Worm (Caenorhabditis elegans) whole organism, early embryonic: Measurements from ENCODE around the gene ifo-1.

ENCODE experiments used
- B0310.2 ChIP-seq: sonication (generic microtip); optimal IDR thresholded peaks from 2 replicates; lab custom pipeline; 2016; ENCODE audit warnings: mild to moderate bottlenecking, missing genetic modification characterization, missing compliant biosample characterization
- F13C5.2 ChIP-seq: sonication (generic microtip); optimal IDR thresholded peaks from 2 replicates; lab custom pipeline; 2017; ENCODE audit warnings: mild to moderate bottlenecking, missing genetic modification characterization, inconsistent platforms, missing compliant biosample characterization
- aly-1 ChIP-seq: sonication (generic microtip); optimal IDR thresholded peaks from 2 replicates; lab custom pipeline; 2016; ENCODE audit warnings: missing genetic modification characterization, missing compliant biosample characterization
- ama-1 ChIP-seq: fragments of 150-350 bp; optimal IDR thresholded peaks from 2 replicates; lab custom pipeline; 2014
- ceh-13 ChIP-seq: fragments of 200-800 bp; sonication (Bioruptor generic); optimal IDR thresholded peaks from 2 replicates; lab custom pipeline; 2018; ENCODE audit warnings: mild to moderate bottlenecking, missing genetic modification characterization, missing compliant biosample characterization
- ceh-36 ChIP-seq: sonication (generic microtip); optimal IDR thresholded peaks from 2 replicates; lab custom pipeline; 2016; ENCODE audit warnings: missing genetic modification characterization, inconsistent platforms, missing compliant biosample characterization
- ets-7 ChIP-seq: sonication (generic microtip); optimal IDR thresholded peaks from 2 replicates; lab custom pipeline; 2016; ENCODE audit warnings: missing genotype, missing genetic modification characterization, missing compliant biosample characterization
- flt-1 ChIP-seq: fragments of 200-800 bp; sonication (Bioruptor generic); IDR thresholded peaks from 2 replicates; pipeline ENCODE4 v1.3.6; 2022; ENCODE audit warnings: missing genetic modification characterization, missing compliant biosample characterization
- hmbx-1 ChIP-seq: sonication (generic microtip); optimal IDR thresholded peaks from 2 replicates; lab custom pipeline; 2016; ENCODE audit warnings: mild to moderate bottlenecking, missing genetic modification characterization, missing compliant biosample characterization
- hmg-4 ChIP-seq: fragments of 200-800 bp; sonication (Bioruptor generic); optimal IDR thresholded peaks from 2 replicates; lab custom pipeline; 2018; ENCODE audit warnings: mild to moderate bottlenecking, missing genetic modification characterization, missing compliant biosample characterization
- hnd-1 ChIP-seq: sonication (generic microtip); optimal IDR thresholded peaks from 2 replicates; lab custom pipeline; 2016; ENCODE audit warnings: missing genetic modification characterization, missing compliant biosample characterization
- pes-1 ChIP-seq: fragments of 200-800 bp; sonication (Bioruptor generic); IDR thresholded peaks from 2 replicates; pipeline ENCODE4 v1.3.6; 2022; ENCODE audit warnings: missing genetic modification reagents, missing genetic modification characterization, missing compliant biosample characterization
- scrt-1 ChIP-seq: fragments of 200-800 bp; sonication (Bioruptor generic); IDR thresholded peaks from 2 replicates; pipeline ENCODE4 v1.3.6; 2022; ENCODE audit warnings: missing genetic modification characterization, missing compliant biosample characterization
- sea-1 ChIP-seq: fragments of 200-800 bp; sonication (Bioruptor generic); conservative IDR thresholded peaks from 2 replicates; pipeline ENCODE4 v1.3.6; 2022; ENCODE audit warnings: missing genetic modification characterization, missing compliant biosample characterization
- tbx-11 ChIP-seq: fragments of 200-800 bp; sonication (Bioruptor generic); IDR thresholded peaks from 2 replicates; pipeline ENCODE4 v1.3.6; 2022; ENCODE audit warnings: missing genetic modification characterization, missing compliant biosample characterization
- tbx-37 ChIP-seq: fragments of 200-800 bp; sonication (Bioruptor generic); conservative IDR thresholded peaks from 2 replicates; pipeline ENCODE4 v1.3.6; 2022; ENCODE audit warnings: missing genetic modification reagents, missing genetic modification characterization, missing compliant biosample characterization
- tra-4 ChIP-seq: sonication (generic microtip); optimal IDR thresholded peaks from 2 replicates; lab custom pipeline; 2017; ENCODE audit warnings: missing genetic modification characterization, missing compliant biosample characterization

The ifo-1 gene

ce11 chrIV:7291066-7291465 is 35.4 kb downstream of the ifo-1 start:
- TF ChIP-seq ceh-36 (tag; lab: Kevin White, UChicago) = no peak

ce11 chrIV:7287474-7287873 is 39.0 kb downstream of the ifo-1 start, which contains the start of gene F42C5.3:
Gene F42C5.3, minus strand, starts transcription at chrIV:7287574.
- TF ChIP-seq ceh-13 (GFP tag; lab: Kevin White, UChicago) = no peak
- no peak for TF ChIP-seq hmbx-1 (tag; lab: Kevin White, UChicago)
- TF ChIP-seq scrt-1 (GFP tag; lab: Robert Waterston, UW) = no peak
- no peak for TF ChIP-seq tra-4 (tag; lab: Kevin White, UChicago)

- TF ChIP-seq ceh-13 (GFP tag; lab: Kevin White, UChicago) (no peak), hmg-4 (GFP tag; lab: Kevin White, UChicago) (no peak), scrt-1 (GFP tag; lab: Robert Waterston, UW) (no peak), flt-1 (GFP tag; lab: Robert Waterston, UW) (no peak), sea-1 (GFP tag; lab: Robert Waterston, UW) (no peak)
Measured at ce11 chrIV:7285839-7286238, 40.6 kb downstream of the ifo-1 start, which contains the start of gene C06E4.8. Gene C06E4.8, minus strand, starts transcription at chrIV:7285875.

DNA sequence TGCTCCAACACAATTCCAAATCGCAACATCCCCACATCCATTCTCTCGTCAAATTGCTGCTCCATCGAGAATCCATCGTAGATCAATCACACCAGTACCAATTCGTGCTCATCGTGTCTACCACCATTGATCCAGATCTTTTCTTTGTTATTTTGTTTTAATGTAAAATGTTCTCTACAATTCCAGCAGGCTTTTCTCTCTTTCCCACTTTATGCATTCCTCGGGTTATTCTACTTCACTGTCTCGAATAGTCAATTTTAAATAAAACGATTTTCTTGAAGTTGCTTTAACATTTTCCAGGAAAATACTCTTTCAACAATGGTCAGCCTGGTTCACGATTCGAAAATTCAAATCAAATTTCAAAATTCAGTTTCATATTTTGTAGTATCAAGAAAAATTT is 43.5 kb downstream of the ifo-1 start, which contains the start of gene C06E4.1:
C06E4.1 (plus strand) TSS at position 301 of the 400 bp plus-strand sequence.
- TF ChIP-seq ama-1 (lab: Kevin White, UChicago) (no peak), hnd-1 (tag; lab: Kevin White, UChicago) (no peak), pes-1 (GFP tag; lab: Robert Waterston, UW) (no peak), F13C5.2 (tag; lab: Kevin White, UChicago) (no peak), tbx-11 (GFP tag; lab: Robert Waterston, UW) (no peak), hmg-4 (GFP tag; lab: Kevin White, UChicago) (no peak), B0310.2 (tag; lab: Kevin White, UChicago) (no peak), tra-4 (tag; lab: Kevin White, UChicago) (no peak), sea-1 (GFP tag; lab: Robert Waterston, UW) (no peak), tbx-37 (GFP tag; lab: Robert Waterston, UW) (no peak), scrt-1 (GFP tag; lab: Robert Waterston, UW) (no peak), aly-1 (tag; lab: Kevin White, UChicago) (no peak), ceh-13 (GFP tag; lab: Kevin White, UChicago) (no peak), ets-7 (tag; lab: Kevin White, UChicago) (no peak)

- TF ChIP-seq flt-1 (GFP tag; lab: Robert Waterston, UW) (no peak), tra-4 (tag; lab: Kevin White, UChicago) (no peak), sea-1 (GFP tag; lab: Robert Waterston, UW) (no peak), F13C5.2 (tag; lab: Kevin White, UChicago) (no peak), B0310.2 (tag; lab: Kevin White, UChicago) (no peak), pes-1 (GFP tag; lab: Robert Waterston, UW) (no peak), ceh-13 (GFP tag; lab: Kevin White, UChicago) (no peak), hmg-4 (GFP tag; lab: Kevin White, UChicago) (no peak), hnd-1 (tag; lab: Kevin White, UChicago) (no peak), scrt-1 (GFP tag; lab: Robert Waterston, UW) (no peak), tbx-11 (GFP tag; lab: Robert Waterston, UW) (no peak), hmbx-1 (tag; lab: Kevin White, UChicago) (no peak), ets-7 (tag; lab: Kevin White, UChicago) (no peak), tbx-37 (GFP tag; lab: Robert Waterston, UW) (no peak), aly-1 (tag; lab: Kevin White, UChicago) (no peak), ceh-36 (tag; lab: Kevin White, UChicago) (no peak), ama-1 (lab: Kevin White, UChicago) (no peak)
Measured at ce11 chrIV:7276661-7277060, 49.8 kb downstream of the ifo-1 start, which contains the start of gene C06E4.2. Gene C06E4.2, plus strand, starts transcription at chrIV:7276961.

DNA sequence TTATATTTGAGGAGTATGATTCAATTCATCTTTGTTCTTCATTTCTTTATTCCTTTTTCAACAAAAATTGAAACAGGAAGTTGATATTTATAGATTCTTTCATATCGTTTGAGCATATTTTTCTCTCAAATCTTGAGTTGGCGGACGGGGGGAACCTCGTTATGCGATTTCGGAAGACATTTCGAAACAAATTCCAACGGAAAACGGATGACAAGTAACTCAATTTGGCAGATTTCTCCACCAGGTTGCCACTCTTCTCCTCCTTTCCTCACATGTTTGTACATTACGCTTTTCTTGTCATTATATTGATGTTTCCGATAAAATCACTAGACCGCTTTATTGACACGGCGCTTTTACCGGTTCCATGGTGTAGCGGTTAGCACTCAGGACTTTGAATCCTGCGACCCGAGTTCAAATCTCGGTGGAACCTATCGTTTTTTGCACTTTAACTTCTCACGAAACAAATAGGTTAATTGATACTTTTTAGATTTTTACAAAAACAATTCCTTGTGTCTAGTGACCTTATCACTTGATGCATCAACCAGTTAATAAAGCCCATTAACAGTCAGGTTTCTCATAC is 51.4 kb downstream of the ifo-1 start:
- no peak for TF ChIP-seq pes-1 (GFP tag; lab: Robert Waterston, UW)
- TF ChIP-seq flt-1 (GFP tag; lab: Robert Waterston, UW) = no peak
- no peak for TF ChIP-seq hmbx-1 (tag; lab: Kevin White, UChicago)
- TF ChIP-seq B0310.2 (tag; lab: Kevin White, UChicago) = no peak
- TF ChIP-seq tbx-11 (GFP tag; lab: Robert Waterston, UW) = no peak
- TF ChIP-seq ets-7 (tag; lab: Kevin White, UChicago) = no peak
- TF ChIP-seq hmg-4 (GFP tag; lab: Kevin White, UChicago) = no peak
- TF ChIP-seq ceh-36 (tag; lab: Kevin White, UChicago) = no peak
- no peak for TF ChIP-seq ama-1 (lab: Kevin White, UChicago)
- no peak for TF ChIP-seq tra-4 (tag; lab: Kevin White, UChicago)
- no peak for TF ChIP-seq ceh-13 (GFP tag; lab: Kevin White, UChicago)
